Fruit fly (Drosophila melanogaster): Measurements from ENCODE around the gene Sbf.

DNA sequence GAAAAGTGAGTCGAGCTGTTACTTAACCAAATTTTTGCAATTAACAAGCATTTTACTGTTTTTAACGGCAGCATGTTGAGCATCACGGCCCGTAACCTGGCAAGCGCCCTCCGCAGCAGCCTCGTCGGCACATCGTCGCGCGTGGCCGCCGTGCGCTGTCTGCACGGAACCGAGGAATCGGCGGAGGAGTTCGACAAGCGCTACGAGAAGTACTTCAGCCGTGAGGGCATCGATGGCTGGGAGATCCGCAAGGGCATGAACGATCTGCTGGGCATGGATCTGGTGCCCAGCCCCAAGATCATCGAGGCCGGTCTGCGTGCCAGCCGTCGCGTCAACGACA is 22.9 kb upstream of the Sbf start:
- TF ChIP-seq Myc (optimal IDR thresholded peaks at IDR 0.05) (no peak), psq (optimal IDR thresholded peaks at IDR 0.05) (no peak)
